Fruit fly (Drosophila melanogaster): ENCODE results near the gene nab.

Gene nab

dm6 chr3L:4122185-4122767, 38.5 kb downstream of the nab start, which contains the start of gene Chd64 (continued):
- TF ChIP-seq spab (GFP tag; optimal IDR thresholded peaks at IDR 0.05) (no peak), lz (GFP tag; optimal IDR thresholded peaks at IDR 0.05) (peak; percentile 50), esn (GFP tag; optimal IDR thresholded peaks at IDR 0.05) (peak; percentile 54), vri (GFP tag; optimal IDR thresholded peaks at IDR 0.05) (peak; percentile 98), eg (GFP tag; IDR thresholded peaks at IDR 0.05) (peak; percentile 64; the same call in 2 of the 3 replicates), Met (GFP tag; optimal IDR thresholded peaks at IDR 0.05) (no peak), CG8119 (GFP tag; IDR thresholded peaks at IDR 0.05) (0 out of 3 replicates have a peak, but pooled peaks have one; percentile 30)

dm6 chr3L:4121589-4121988, 39.1 kb downstream of the nab start:
- no peak for TF ChIP-seq CG6163 (GFP tag; IDR thresholded peaks at IDR 0.05)
- peak; percentile 41 for TF ChIP-seq svp (GFP tag)
- TF ChIP-seq Eip78C (GFP tag), result peak; percentile 52
- no peak for TF ChIP-seq Lpt (GFP tag; optimal IDR thresholded peaks at IDR 0.05)
- TF ChIP-seq Hr38 (GFP tag; optimal IDR thresholded peaks at IDR 0.05), result no peak
- no peak for TF ChIP-seq CG31627 (GFP tag; optimal IDR thresholded peaks at IDR 0.05)

dm6 chr3L:4120358-4121349, 40.1 kb downstream of the nab start:
- TF ChIP-seq achi (GFP tag; optimal IDR thresholded peaks at IDR 0.05) (no peak), Smox (GFP tag; optimal IDR thresholded peaks at IDR 0.05) (no peak), esn (GFP tag; optimal IDR thresholded peaks at IDR 0.05) (no peak), CG15336 (GFP tag; IDR thresholded peaks at IDR 0.05) (no peak), CG6163 (GFP tag; IDR thresholded peaks at IDR 0.05) (no peak), Gug (GFP tag; IDR thresholded peaks at IDR 0.05) (no peak), CG8632 (GFP tag; optimal IDR thresholded peaks at IDR 0.05) (no peak), Eip78C (GFP tag) (peak; percentile 62), CG16779 (tag; optimal IDR thresholded peaks at IDR 0.05) (no peak), fkh (GFP tag; optimal IDR thresholded peaks at IDR 0.05) (peak; percentile 29), Eip75B (GFP tag; optimal IDR thresholded peaks at IDR 0.05) (no peak), svp (GFP tag) (peak; percentile 17), CG10669 (GFP tag; optimal IDR thresholded peaks at IDR 0.05) (no peak), CG11902 (GFP tag; optimal IDR thresholded peaks at IDR 0.05) (no peak), Blimp-1 (GFP tag; optimal IDR thresholded peaks at IDR 0.05) (no peak), dac (GFP tag; optimal IDR thresholded peaks at IDR 0.05) (no peak), Hr38 (GFP tag; optimal IDR thresholded peaks at IDR 0.05) (no peak), salr (GFP tag; optimal IDR thresholded peaks at IDR 0.05) (no peak), CG31627 (GFP tag; optimal IDR thresholded peaks at IDR 0.05) (peak; percentile 12), CG11762 (GFP tag; optimal IDR thresholded peaks at IDR 0.05; ENCODE audit: insufficient read depth) (no peak), CG3032 (tag; optimal IDR thresholded peaks at IDR 0.05) (no peak), CG6854 (GFP tag; optimal IDR thresholded peaks at IDR 0.05) (no peak), CG6276 (GFP tag; optimal IDR thresholded peaks at IDR 0.05) (no peak), pdm3 (GFP tag; optimal IDR thresholded peaks at IDR 0.05) (peak; percentile 9), vri (GFP tag; optimal IDR thresholded peaks at IDR 0.05) (peak; percentile 89), CG6808 (GFP tag; optimal IDR thresholded peaks at IDR 0.05) (no peak), dsx (GFP tag; optimal IDR thresholded peaks at IDR 0.05; ENCODE audit: poor library complexity, severe bottlenecking) (no peak), Met (GFP tag; optimal IDR thresholded peaks at IDR 0.05) (peak; percentile 34), cyc (GFP tag; optimal IDR thresholded peaks at IDR 0.05) (no peak), net (GFP tag; optimal IDR thresholded peaks at IDR 0.05) (peak; percentile 9), Hr4 (GFP tag; optimal IDR thresholded peaks at IDR 0.05) (peak; percentile 29), fd59A (GFP tag; optimal IDR thresholded peaks at IDR 0.05) (no peak), Sox15 (GFP tag; optimal IDR thresholded peaks at IDR 0.05) (no peak), CG9139 (GFP tag; optimal IDR thresholded peaks at IDR 0.05) (no peak), CG8319 (GFP tag; optimal IDR thresholded peaks at IDR 0.05) (no peak), eg (GFP tag; IDR thresholded peaks at IDR 0.05) (no peak), topi (GFP tag; optimal IDR thresholded peaks at IDR 0.05) (no peak), CG8119 (GFP tag; IDR thresholded peaks at IDR 0.05) (no peak), ss (GFP tag; optimal IDR thresholded peaks at IDR 0.05) (no peak), OdsH (GFP tag; optimal IDR thresholded peaks at IDR 0.05) (peak; percentile 3)

Measured in whole organism, prepupa.